Worm (Caenorhabditis elegans) whole organism, L3 larva: ENCODE data around the gene R12B2.6.
A peak's percentile ranks its signal among the peaks of the same experiment; 100 is the strongest.

ENCODE experiments used
- ama-1 ChIP-seq: fragments of 150-350 bp; optimal IDR thresholded peaks from 2 replicates; lab custom pipeline; 2018
- ceh-82 ChIP-seq: fragments of 150-350 bp; optimal IDR thresholded peaks from 2 replicates; lab custom pipeline; 2014; ENCODE audit warnings: missing biosample characterization, missing genetic modification characterization
- egl-27 ChIP-seq: sonication (generic microtip); optimal IDR thresholded peaks from 4 replicates; lab custom pipeline; 2017; ENCODE audit warnings: missing biosample characterization, missing genetic modification reagents, missing genetic modification characterization
- elt-1 ChIP-seq: fragments of 150-350 bp; optimal IDR thresholded peaks from 2 replicates; lab custom pipeline; 2014; ENCODE audit warnings: missing biosample characterization, missing genetic modification characterization
- elt-2 ChIP-seq: sonication (generic microtip); optimal IDR thresholded peaks from 2 replicates; lab custom pipeline; 2016; ENCODE audit warnings: missing genetic modification reagents, mild to moderate bottlenecking, missing genetic modification characterization, missing compliant biosample characterization
- elt-3 ChIP-seq, 3 experiments: fragments of 150-350 bp in 1 of 3; sonication (generic microtip) in 2 of 3; optimal IDR thresholded peaks; 2 replicates in 2 of 3; 4 replicates in 1 of 3; lab custom pipeline; 2014 to 2017; ENCODE audit warnings: missing biosample characterization in 3 of 3, missing genetic modification characterization in 3 of 3
- eor-1 ChIP-seq, 2 experiments: fragments of 150-350 bp; optimal IDR thresholded peaks; 2 replicates each; lab custom pipeline; 2014 to 2018; ENCODE audit warnings: missing biosample characterization in 2 of 2, missing genetic modification characterization in 2 of 2
- fkh-10 ChIP-seq: sonication (generic microtip); optimal IDR thresholded peaks from 2 replicates; lab custom pipeline; 2017; ENCODE audit warnings: missing biosample characterization, missing genetic modification reagents, missing genetic modification characterization
- fkh-2 ChIP-seq: fragments of 150-350 bp; optimal IDR thresholded peaks from 2 replicates; lab custom pipeline; 2014; ENCODE audit warnings: missing biosample characterization, missing genetic modification reagents, missing genetic modification characterization
- fos-1 ChIP-seq: fragments of 150-350 bp; optimal IDR thresholded peaks from 2 replicates; lab custom pipeline; 2014; ENCODE audit warnings: missing biosample characterization, missing genetic modification characterization
- hmg-11 ChIP-seq: sonication (generic microtip); optimal IDR thresholded peaks from 2 replicates; lab custom pipeline; 2016; ENCODE audit warnings: missing genetic modification characterization, missing compliant biosample characterization
- jun-1 ChIP-seq: fragments of 150-350 bp; optimal IDR thresholded peaks from 2 replicates; lab custom pipeline; 2014; ENCODE audit warnings: missing biosample characterization, missing genetic modification reagents, missing genetic modification characterization
- lin-15B ChIP-seq: fragments of 150-350 bp; optimal IDR thresholded peaks from 2 replicates; lab custom pipeline; 2014; ENCODE audit warnings: missing biosample characterization, missing genetic modification characterization
- lin-39 ChIP-seq: fragments of 150-350 bp; optimal IDR thresholded peaks from 2 replicates; lab custom pipeline; 2018; ENCODE audit warnings: missing biosample characterization, missing genetic modification reagents, missing genetic modification characterization
- lsy-12 ChIP-seq: sonication (generic microtip); optimal IDR thresholded peaks from 2 replicates; lab custom pipeline; 2016; ENCODE audit warnings: mild to moderate bottlenecking, missing genetic modification characterization, missing compliant biosample characterization
- mdl-1 ChIP-seq: fragments of 150-350 bp; optimal IDR thresholded peaks from 2 replicates; lab custom pipeline; 2014; ENCODE audit warnings: missing biosample characterization, missing genetic modification characterization
- nfya-1 ChIP-seq: sonication (generic microtip); optimal IDR thresholded peaks from 2 replicates; lab custom pipeline; 2017; ENCODE audit warnings: missing genetic modification characterization, mild to moderate bottlenecking, missing compliant biosample characterization, antibody characterized with exemption, moderate library complexity; ENCODE audit not compliant: insufficient read depth
- nhr-11 ChIP-seq: fragments of 150-350 bp; optimal IDR thresholded peaks from 2 replicates; lab custom pipeline; 2014; ENCODE audit warnings: missing biosample characterization, missing genetic modification characterization
- nhr-12 ChIP-seq: fragments of 150-350 bp; optimal IDR thresholded peaks from 2 replicates; lab custom pipeline; 2014; ENCODE audit warnings: missing biosample characterization, missing genetic modification characterization
- nhr-23 ChIP-seq: fragments of 150-350 bp; optimal IDR thresholded peaks from 2 replicates; lab custom pipeline; 2014; ENCODE audit warnings: missing biosample characterization, missing genetic modification reagents, missing genetic modification characterization
- nhr-237 ChIP-seq: fragments of 150-350 bp; optimal IDR thresholded peaks from 2 replicates; lab custom pipeline; 2014; ENCODE audit warnings: missing biosample characterization, missing genetic modification characterization
- nhr-25 ChIP-seq: sonication (generic microtip); optimal IDR thresholded peaks from 2 replicates; lab custom pipeline; 2017; ENCODE audit warnings: missing biosample characterization, missing genetic modification characterization
- nhr-28 ChIP-seq: fragments of 150-350 bp; optimal IDR thresholded peaks from 2 replicates; lab custom pipeline; 2014; ENCODE audit warnings: missing biosample characterization, missing genetic modification characterization
- nhr-43 ChIP-seq: sonication (generic microtip); optimal IDR thresholded peaks from 2 replicates; lab custom pipeline; 2016; ENCODE audit warnings: mild to moderate bottlenecking, missing genetic modification characterization, missing compliant biosample characterization; ENCODE audit not compliant: poor library complexity, severe bottlenecking
- nhr-67 ChIP-seq: fragments of 150-350 bp; optimal IDR thresholded peaks from 2 replicates; lab custom pipeline; 2014; ENCODE audit warnings: missing biosample characterization, missing genetic modification characterization
- nhr-77 ChIP-seq: fragments of 150-350 bp; optimal IDR thresholded peaks from 2 replicates; lab custom pipeline; 2014; ENCODE audit warnings: missing biosample characterization, missing genetic modification characterization
- pha-4 ChIP-seq: fragments of 150-350 bp; optimal IDR thresholded peaks from 2 replicates; lab custom pipeline; 2014; ENCODE audit warnings: missing biosample characterization, missing genetic modification reagents, missing genetic modification characterization
- sea-2 ChIP-seq: fragments of 150-350 bp; sonication (generic microtip); optimal IDR thresholded peaks from 4 replicates; lab custom pipeline; 2014; ENCODE audit warnings: missing biosample characterization, missing genetic modification reagents, missing genetic modification characterization
- skn-1 ChIP-seq: fragments of 150-350 bp; optimal IDR thresholded peaks from 2 replicates; lab custom pipeline; 2014; ENCODE audit warnings: missing biosample characterization, missing genetic modification characterization
- snpc-4 ChIP-seq: fragments of 150-350 bp; optimal IDR thresholded peaks from 2 replicates; lab custom pipeline; 2014; ENCODE audit warnings: missing biosample characterization, missing genetic modification characterization
- tbx-2 ChIP-seq: sonication (generic microtip); optimal IDR thresholded peaks from 2 replicates; lab custom pipeline; 2016; ENCODE audit warnings: mild to moderate bottlenecking, missing genetic modification characterization, missing compliant biosample characterization
- unc-39 ChIP-seq: sonication (generic microtip); optimal IDR thresholded peaks from 4 replicates; lab custom pipeline; 2017; ENCODE audit warnings: missing biosample characterization, missing genetic modification characterization
- unc-62 ChIP-seq: fragments of 150-350 bp; sonication (generic microtip); optimal IDR thresholded peaks from 4 replicates; lab custom pipeline; 2014; ENCODE audit warnings: missing biosample characterization, missing genetic modification reagents, missing genetic modification characterization
- zag-1 ChIP-seq: fragments of 150-350 bp; optimal IDR thresholded peaks from 2 replicates; lab custom pipeline; 2014; ENCODE audit warnings: missing biosample characterization, missing genetic modification characterization
- ztf-11 ChIP-seq: fragments of 150-350 bp; optimal IDR thresholded peaks from 2 replicates; lab custom pipeline; 2014; ENCODE audit warnings: missing biosample characterization, missing genetic modification characterization
- ztf-4 ChIP-seq: fragments of 150-350 bp; optimal IDR thresholded peaks from 2 replicates; lab custom pipeline; 2014; ENCODE audit warnings: missing biosample characterization, missing genetic modification characterization

The R12B2.6 gene

ce11 chrIII:5853240-5853639 is 19.3 kb upstream of the R12B2.6 start, which contains the start of gene ddx-23:
Gene ddx-23 (minus strand): TSS chrIII:5853269.
- TF ChIP-seq pha-4 (tag; lab: Kevin White, UChicago) (peak; percentile 45), nfya-1 (tag; lab: Kevin White, UChicago) (peak; percentile 35), lsy-12 (tag; lab: Kevin White, UChicago) (no peak), lin-15B (tag; lab: Kevin White, UChicago) (peak; percentile 0), zag-1 (no peak), tbx-2 (tag; lab: Kevin White, UChicago) (peak; percentile 26), elt-2 (tag; lab: Kevin White, UChicago) (peak; percentile 38), ama-1 (lab: Kevin White, UChicago) (peak; percentile 79), nhr-43 (peak; percentile 30)

ce11 chrIII:5846412-5846811 is 12.5 kb upstream of the R12B2.6 start:
- TF ChIP-seq nhr-67 (tag; lab: Kevin White, UChicago) (no peak), nfya-1 (tag; lab: Kevin White, UChicago) (peak; percentile 46), fkh-10 (GFP tag; lab: Kevin White, UChicago) (peak; percentile 74)

- no peak for TF ChIP-seq ztf-11
- TF ChIP-seq elt-2 (tag; lab: Kevin White, UChicago), result no peak
- TF ChIP-seq lin-15B (tag; lab: Kevin White, UChicago), result peak; percentile 4
- TF ChIP-seq nhr-12 (tag; lab: Kevin White, UChicago), result no peak
- peak; percentile 35 for TF ChIP-seq unc-62 (GFP tag; lab: Kevin White, UChicago)
- no peak for TF ChIP-seq unc-39 (tag; lab: Kevin White, UChicago)
- TF ChIP-seq hmg-11, result peak; percentile 76
- no peak for TF ChIP-seq nhr-28
- TF ChIP-seq egl-27, result no peak
- no peak for TF ChIP-seq nhr-25 (tag; lab: Kevin White, UChicago)
- TF ChIP-seq skn-1, result peak; percentile 12
- no peak for TF ChIP-seq jun-1 (tag; lab: Kevin White, UChicago)
- no peak for TF ChIP-seq nhr-77 (tag; lab: Kevin White, UChicago)
- TF ChIP-seq snpc-4 (tag; lab: Kevin White, UChicago), result peak; percentile 2
- TF ChIP-seq mdl-1 (tag; lab: Kevin White, UChicago), result peak; percentile 85
- TF ChIP-seq tbx-2 (tag; lab: Kevin White, UChicago), result no peak
- TF ChIP-seq nfya-1 (tag; lab: Kevin White, UChicago), result peak; percentile 85
- peak; percentile 88 for TF ChIP-seq fkh-10 (GFP tag; lab: Kevin White, UChicago)
- no peak for TF ChIP-seq eor-1 (tag; optimal IDR thresholded peaks at IDR 0.05; lab: Kevin White, UChicago)
- TF ChIP-seq zag-1, result peak; percentile 61
- TF ChIP-seq ceh-82 (tag; lab: Kevin White, UChicago), result no peak
- no peak for TF ChIP-seq nhr-23
- TF ChIP-seq nhr-237 (tag; lab: Kevin White, UChicago), result no peak
- no peak for TF ChIP-seq ztf-4 (tag; lab: Kevin White, UChicago)
- no peak for TF ChIP-seq fos-1 (tag; lab: Kevin White, UChicago)
- TF ChIP-seq nhr-11, result peak; percentile 56
- TF ChIP-seq sea-2 (GFP tag; lab: Kevin White, UChicago), result no peak
- no peak for TF ChIP-seq fkh-2
- peak; percentile 74 for TF ChIP-seq lin-39 (tag; lab: Kevin White, UChicago)
- peak; percentile 15 for TF ChIP-seq elt-1 (tag; lab: Kevin White, UChicago)
- no peak for TF ChIP-seq elt-3 (tag; optimal IDR thresholded peaks at IDR 0.05; lab: Kevin White, UChicago)
These were observed 11.5 kb upstream of the R12B2.6 start for ce11 chrIII:5845483-5845882.

- TF ChIP-seq nhr-43 (no peak), lin-39 (tag; lab: Kevin White, UChicago) (peak; percentile 21), elt-1 (tag; lab: Kevin White, UChicago) (no peak), lin-15B (tag; lab: Kevin White, UChicago) (no peak), pha-4 (tag; lab: Kevin White, UChicago) (peak; percentile 71), zag-1 (no peak), unc-39 (tag; lab: Kevin White, UChicago) (no peak), nhr-23 (no peak), nhr-237 (tag; lab: Kevin White, UChicago) (no peak), fkh-2 (no peak)
- TF ChIP-seq, all 47 proteins: peak for 2
These were observed 9.7 kb upstream of the R12B2.6 start for ce11 chrIII:5843662-5844061.
